Fruit fly (Drosophila melanogaster) whole organism, embryonic: ENCODE results near the gene unc-13.
A peak's percentile ranks its signal among the peaks of the same experiment; 100 is the strongest.

Experiments
- CG10431 ChIP-seq: fragments of 200-800 bp; sonication (Bioruptor generic); optimal IDR thresholded peaks from 3 replicates; lab custom pipeline; 2018; ENCODE audit warnings: missing biosample characterization, mild to moderate bottlenecking, missing genetic modification characterization
- CG10462 ChIP-seq: fragments of 200-800 bp; sonication (Bioruptor generic); optimal IDR thresholded peaks from 2 replicates; lab custom pipeline; 2016; ENCODE audit warnings: missing biosample characterization, missing genetic modification characterization
- CG10959 ChIP-seq: fragments of 200-800 bp; sonication (Bioruptor generic); IDR thresholded peaks from 2 replicates; pipeline ENCODE4 v1.3.6; 2022; ENCODE audit warnings: missing biosample characterization, missing genetic modification characterization
- CG11560 ChIP-seq: fragments of 200-800 bp; sonication (Bioruptor generic); IDR thresholded peaks from 3 replicates; pipeline ENCODE4 v1.3.6; 2022; ENCODE audit warnings: missing biosample characterization, missing genetic modification characterization
- CG12659 ChIP-seq: fragments of 200-800 bp; sonication (Bioruptor generic); optimal IDR thresholded peaks from 3 replicates; lab custom pipeline; 2017; ENCODE audit warnings: mild to moderate bottlenecking, missing biosample characterization, missing genetic modification reagents, missing genetic modification characterization
- CG14050 ChIP-seq: fragments of 200-800 bp; sonication (Bioruptor generic); IDR thresholded peaks from 3 replicates; pipeline ENCODE4 v1.3.6; 2022; ENCODE audit warnings: missing biosample characterization, missing genetic modification characterization
- CG1603 ChIP-seq: fragments of 200-800 bp; sonication (Bioruptor generic); optimal IDR thresholded peaks from 2 replicates; lab custom pipeline; 2019; ENCODE audit warnings: missing biosample characterization, mild to moderate bottlenecking, missing genetic modification characterization, moderate library complexity
- CG16813 ChIP-seq: fragments of 200-800 bp; sonication (Bioruptor generic); IDR thresholded peaks from 3 replicates; pipeline ENCODE4 v1.3.6; 2022; ENCODE audit warnings: missing biosample characterization, missing genetic modification characterization; ENCODE audit not compliant: partially characterized antibody
- CG17361 ChIP-seq: fragments of 200-800 bp; sonication (Bioruptor generic); IDR thresholded peaks from 3 replicates; pipeline ENCODE4 v1.3.6; 2022; ENCODE audit warnings: missing biosample characterization, missing genetic modification characterization
- CG17385 ChIP-seq: fragments of 200-800 bp; sonication (Bioruptor generic); optimal IDR thresholded peaks from 3 replicates; lab custom pipeline; 2018; ENCODE audit warnings: missing biosample characterization, mild to moderate bottlenecking, missing genetic modification characterization
- CG17802 ChIP-seq: fragments of 200-800 bp; sonication (Bioruptor generic); optimal IDR thresholded peaks from 2 replicates; lab custom pipeline; 2018; ENCODE audit warnings: missing biosample characterization, mild to moderate bottlenecking, missing genetic modification characterization, moderate library complexity
- CG2116 ChIP-seq: fragments of 200-800 bp; sonication (Bioruptor generic); optimal IDR thresholded peaks from 3 replicates; lab custom pipeline; 2018; ENCODE audit warnings: missing biosample characterization, mild to moderate bottlenecking, missing genetic modification characterization
- CG30020 ChIP-seq: fragments of 200-800 bp; optimal IDR thresholded peaks from 2 replicates; lab custom pipeline; 2019; ENCODE audit warnings: missing biosample characterization, mild to moderate bottlenecking, missing genetic modification characterization, moderate library complexity
- CG33213 ChIP-seq: fragments of 200-800 bp; sonication (Bioruptor generic); optimal IDR thresholded peaks from 3 replicates; lab custom pipeline; 2016; ENCODE audit warnings: missing biosample characterization, missing genetic modification characterization
- CG3847 ChIP-seq: fragments of 200-800 bp; sonication (Bioruptor generic); IDR thresholded peaks from 2 replicates; pipeline ENCODE4 v1.3.6; 2022; ENCODE audit warnings: missing biosample characterization, missing genetic modification characterization
- CG42726 ChIP-seq: fragments of 200-800 bp; sonication (Bioruptor generic); IDR thresholded peaks from 2 replicates; pipeline ENCODE4 v1.3.6; 2022; ENCODE audit warnings: missing biosample characterization, missing genetic modification characterization; ENCODE audit not compliant: partially characterized antibody
- CG4617 ChIP-seq: fragments of 200-800 bp; sonication (Bioruptor generic); optimal IDR thresholded peaks from 3 replicates; lab custom pipeline; 2016; ENCODE audit warnings: missing biosample characterization, missing genetic modification characterization, borderline replicate concordance
- CG6654 ChIP-seq: fragments of 200-800 bp; sonication (Bioruptor generic); optimal IDR thresholded peaks from 2 replicates; lab custom pipeline; 2017; ENCODE audit warnings: missing biosample characterization, mild to moderate bottlenecking, missing genetic modification characterization
- CG8478 ChIP-seq: fragments of >200 bp; optimal IDR thresholded peaks from 2 replicates; lab custom pipeline; 2018
- CG8924 ChIP-seq: fragments of 200-800 bp; optimal IDR thresholded peaks from 3 replicates; lab custom pipeline; 2019; ENCODE audit warnings: missing biosample characterization, mild to moderate bottlenecking, missing genetic modification characterization, moderate library complexity
- CG9215 ChIP-seq: fragments of 200-800 bp; sonication (Bioruptor generic); IDR thresholded peaks from 2 replicates; pipeline ENCODE4 v1.3.6; 2022; ENCODE audit warnings: missing biosample characterization, missing genetic modification characterization
- CG9437 ChIP-seq: fragments of 200-800 bp; sonication (Bioruptor generic); optimal IDR thresholded peaks from 2 replicates; lab custom pipeline; 2018; ENCODE audit warnings: missing biosample characterization, mild to moderate bottlenecking, missing genetic modification characterization
- Chrac-16 ChIP-seq: fragments of 200-800 bp; sonication (Bioruptor generic); optimal IDR thresholded peaks from 3 replicates; lab custom pipeline; 2016; ENCODE audit warnings: missing biosample characterization, missing genetic modification characterization
- D ChIP-seq, 2 experiments: fragments of 200-800 bp in 1 of 2; fragments of >200 bp in 1 of 2; sonication (Bioruptor generic) in 1 of 2; optimal IDR thresholded peaks; 2 replicates in 1 of 2; 3 replicates in 1 of 2; lab custom pipeline; 2017; ENCODE audit warnings: mild to moderate bottlenecking in 1 of 2, missing biosample characterization in 1 of 2, missing genetic modification characterization in 1 of 2, missing genetic modification reagents in 1 of 2
- Ets97D ChIP-seq: fragments of 200-800 bp; sonication (Bioruptor generic); optimal IDR thresholded peaks from 3 replicates; lab custom pipeline; 2016; ENCODE audit warnings: missing biosample characterization, missing genetic modification characterization
- Fer2 ChIP-seq: fragments of 200-800 bp; sonication (Bioruptor generic); optimal IDR thresholded peaks from 2 replicates; lab custom pipeline; 2018; ENCODE audit warnings: missing biosample characterization, mild to moderate bottlenecking, missing genetic modification characterization, moderate library complexity
- Lhr ChIP-seq: fragments of 200-800 bp; sonication (Bioruptor generic); optimal IDR thresholded peaks from 3 replicates; lab custom pipeline; 2017; ENCODE audit warnings: mild to moderate bottlenecking, missing biosample characterization, missing genetic modification reagents, missing genetic modification characterization
- MESR4 ChIP-seq: fragments of 200-800 bp; sonication (Bioruptor generic); optimal IDR thresholded peaks from 2 replicates; lab custom pipeline; 2018; ENCODE audit warnings: missing biosample characterization, mild to moderate bottlenecking, missing genetic modification characterization, moderate library complexity
- NC2α ChIP-seq: fragments of 200-800 bp; sonication (Bioruptor generic); optimal IDR thresholded peaks from 2 replicates; lab custom pipeline; 2016; ENCODE audit warnings: missing biosample characterization, missing genetic modification characterization
- Nf-YC ChIP-seq: fragments of 200-800 bp; optimal IDR thresholded peaks from 3 replicates; lab custom pipeline; 2019; ENCODE audit warnings: missing biosample characterization, mild to moderate bottlenecking, missing genetic modification characterization, moderate library complexity
- Scr ChIP-seq: fragments of 200-800 bp; sonication (Bioruptor generic); IDR thresholded peaks from 2 replicates; pipeline ENCODE4 v1.3.6; 2022; ENCODE audit warnings: missing biosample characterization, missing genetic modification characterization; ENCODE audit not compliant: partially characterized antibody
- Sry-β ChIP-seq: fragments of 200-800 bp; sonication (Bioruptor generic); optimal IDR thresholded peaks from 2 replicates; lab custom pipeline; 2018; ENCODE audit warnings: missing biosample characterization, mild to moderate bottlenecking, missing genetic modification characterization, moderate library complexity
- Sry-δ ChIP-seq: fragments of 200-800 bp; sonication (Bioruptor generic); optimal IDR thresholded peaks from 2 replicates; lab custom pipeline; 2016; ENCODE audit warnings: missing biosample characterization, missing genetic modification characterization
- YL-1 ChIP-seq: fragments of 200-800 bp; sonication (Bioruptor generic); optimal IDR thresholded peaks from 3 replicates; lab custom pipeline; 2017; ENCODE audit warnings: missing biosample characterization, mild to moderate bottlenecking, missing genetic modification characterization
- chinmo ChIP-seq: fragments of 200-800 bp; sonication (Bioruptor generic); IDR thresholded peaks from 4 replicates; pipeline ENCODE4 v1.3.6; 2022; ENCODE audit warnings: missing biosample characterization, missing genetic modification characterization; ENCODE audit not compliant: partially characterized antibody
- ci ChIP-seq: fragments of 200-800 bp; sonication (Bioruptor generic); IDR thresholded peaks from 3 replicates; pipeline ENCODE4 v1.3.6; 2022; ENCODE audit warnings: missing biosample characterization, missing genetic modification characterization
- dmrt11E ChIP-seq: fragments of 200-800 bp; sonication (Bioruptor generic); optimal IDR thresholded peaks from 3 replicates; lab custom pipeline; 2018; ENCODE audit warnings: missing biosample characterization, mild to moderate bottlenecking, missing genetic modification characterization, moderate library complexity
- gce ChIP-seq: fragments of 200-800 bp; sonication (Bioruptor generic); IDR thresholded peaks from 3 replicates; pipeline ENCODE4 v1.3.6; 2022; ENCODE audit warnings: missing biosample characterization, missing genetic modification characterization
- gem ChIP-seq: fragments of 200-800 bp; sonication (Bioruptor generic); optimal IDR thresholded peaks from 2 replicates; lab custom pipeline; 2019; ENCODE audit warnings: missing biosample characterization, mild to moderate bottlenecking, missing genetic modification characterization, moderate library complexity
- grau ChIP-seq: fragments of 200-800 bp; optimal IDR thresholded peaks from 3 replicates; lab custom pipeline; 2019; ENCODE audit warnings: missing biosample characterization, mild to moderate bottlenecking, missing genetic modification characterization, moderate library complexity
- hb ChIP-seq: fragments of 200-800 bp; sonication (Bioruptor generic); IDR thresholded peaks from 3 replicates; pipeline ENCODE4 v1.3.6; 2022; ENCODE audit warnings: missing biosample characterization, missing genetic modification characterization; ENCODE audit not compliant: partially characterized antibody
- kni ChIP-seq: fragments of 200-800 bp; sonication (Bioruptor generic); optimal IDR thresholded peaks from 3 replicates; lab custom pipeline; 2017; ENCODE audit warnings: mild to moderate bottlenecking, missing biosample characterization, missing genetic modification reagents, missing genetic modification characterization
- pfk ChIP-seq: fragments of 200-800 bp; sonication (Bioruptor generic); optimal IDR thresholded peaks from 2 replicates; lab custom pipeline; 2018; ENCODE audit warnings: missing biosample characterization, mild to moderate bottlenecking, missing genetic modification characterization, moderate library complexity
- row ChIP-seq: fragments of 200-800 bp; sonication (Bioruptor generic); IDR thresholded peaks from 3 replicates; pipeline ENCODE4 v1.3.6; 2022; ENCODE audit warnings: missing biosample characterization, missing genetic modification characterization
- sens ChIP-seq: fragments of 200-800 bp; sonication (Bioruptor generic); peaks from one replicate; lab custom pipeline; 2016; ENCODE audit warnings: missing biosample characterization, missing genetic modification characterization
- slou ChIP-seq: fragments of 200-800 bp; sonication (Bioruptor generic); optimal IDR thresholded peaks from 3 replicates; lab custom pipeline; 2016; ENCODE audit warnings: missing biosample characterization, missing genetic modification characterization
- z ChIP-seq: fragments of 200-800 bp; sonication (Bioruptor generic); IDR thresholded peaks from 3 replicates; pipeline ENCODE4 v1.3.6; 2022; ENCODE audit warnings: missing biosample characterization, missing genetic modification characterization
- zf30C ChIP-seq: fragments of 200-800 bp; sonication (Bioruptor generic); optimal IDR thresholded peaks from 3 replicates; lab custom pipeline; 2018; ENCODE audit warnings: missing biosample characterization, mild to moderate bottlenecking, missing genetic modification characterization

The unc-13 gene

dm6 chr4:930311-931198 is 18.4 kb upstream of the unc-13 start, which contains the start of gene eIF4G1 (continued):
- TF ChIP-seq Scr (GFP tag; lab: Robert Waterston, UW) (peak; percentile 74; the same call in 1 of the 2 replicates), row (GFP tag; lab: Robert Waterston, UW) (peak; percentile 38; the same call in 1 of the 3 replicates), CG16813 (peak; percentile 78; the same call in 2 of the 3 replicates), sens (GFP tag; lab: Kevin White, UChicago) (peak; percentile 34), hb (GFP tag; lab: Robert Waterston, UW) (0 out of 3 replicates have a peak, but pooled peaks have one; percentile 45), CG10462 (GFP tag; lab: Kevin White, UChicago) (no peak), gce (no peak), gem (tag; lab: Kevin White, UChicago) (peak; percentile 3), slou (GFP tag; lab: Kevin White, UChicago) (no peak), Ets97D (peak; percentile 39), CG42726 (GFP tag; lab: Robert Waterston, UW) (peak; percentile 64; the same call in 1 of the 2 replicates), CG11560 (tag; lab: Robert Waterston, UW) (no peak), CG6654 (GFP tag; lab: Kevin White, UChicago) (no peak), CG10431 (GFP tag; lab: Kevin White, UChicago) (peak; percentile 49), CG9437 (GFP tag; lab: Kevin White, UChicago) (no peak), zf30C (no peak), dmrt11E (tag; lab: Kevin White, UChicago) (peak; percentile 16), Lhr (GFP tag; lab: Kevin White, UChicago) (peak; percentile 27), pfk (peak; percentile 27), CG2116 (GFP tag; lab: Kevin White, UChicago) (peak; percentile 98), CG4617 (GFP tag; lab: Kevin White, UChicago) (peak; percentile 54), MESR4 (peak; percentile 93), CG17361 (GFP tag; lab: Robert Waterston, UW) (peak; percentile 51; the same call in 1 of the 3 replicates), YL-1 (GFP tag; lab: Kevin White, UChicago) (peak; percentile 24), CG9215 (GFP tag; lab: Robert Waterston, UW) (no peak), z (no peak), CG3847 (GFP tag; lab: Robert Waterston, UW) (no peak), Nf-YC (tag; lab: Kevin White, UChicago) (no peak), Chrac-16 (no peak), Fer2 (tag; lab: Kevin White, UChicago) (no peak), Sry-δ (GFP tag; lab: Kevin White, UChicago) (peak; percentile 58), CG14050 (GFP tag; lab: Robert Waterston, UW) (no peak), NC2α (GFP tag; lab: Kevin White, UChicago) (no peak), CG10959 (GFP tag; lab: Robert Waterston, UW) (no peak), CG8924 (no peak), chinmo (no peak), ci (GFP tag; lab: Robert Waterston, UW) (no peak), CG17385 (GFP tag; lab: Kevin White, UChicago) (no peak), CG30020 (peak; percentile 98), CG12659 (GFP tag; lab: Kevin White, UChicago) (peak; percentile 55), kni (GFP tag; lab: Kevin White, UChicago) (no peak), D (optimal IDR thresholded peaks at IDR 0.05; lab: Kevin White, UChicago) (no peak), D (GFP tag; optimal IDR thresholded peaks at IDR 0.05; lab: Kevin White, UChicago) (no peak), CG17802 (tag; lab: Kevin White, UChicago) (peak; percentile 93), CG1603 (tag; lab: Kevin White, UChicago) (peak; percentile 64), grau (tag; lab: Kevin White, UChicago) (no peak), CG8478 (no peak), Sry-β (peak; percentile 38), CG33213 (GFP tag; lab: Kevin White, UChicago) (no peak)
